Worm (Caenorhabditis elegans) whole organism, L1 larva: ENCODE results near the gene pnc-1.

Experiments used
- C04F5.9 ChIP-seq: sonication (generic microtip); optimal IDR thresholded peaks from 2 replicates; lab custom pipeline; 2016; ENCODE audit warnings: missing genetic modification characterization, missing compliant biosample characterization
- C34B4.2 ChIP-seq: sonication (generic microtip); optimal IDR thresholded peaks from 2 replicates; lab custom pipeline; 2017; ENCODE audit warnings: mild to moderate bottlenecking, missing genetic modification characterization, missing compliant biosample characterization
- F16B12.6 ChIP-seq: fragments of 150-350 bp; optimal IDR thresholded peaks from 2 replicates; lab custom pipeline; 2014; ENCODE audit warnings: missing biosample characterization, missing genetic modification characterization
- alr-1 ChIP-seq: fragments of 200-800 bp; sonication (Bioruptor generic); optimal IDR thresholded peaks from 2 replicates; lab custom pipeline; 2018; ENCODE audit warnings: borderline replicate concordance, mild to moderate bottlenecking, missing genetic modification characterization, missing compliant biosample characterization
- aly-2 ChIP-seq: fragments of 150-350 bp; optimal IDR thresholded peaks from 2 replicates; lab custom pipeline; 2014; ENCODE audit warnings: missing biosample characterization, missing genetic modification characterization
- ama-1 ChIP-seq: fragments of 150-350 bp; optimal IDR thresholded peaks from 2 replicates; lab custom pipeline; 2014
- blmp-1 ChIP-seq: fragments of 150-350 bp; optimal IDR thresholded peaks from 2 replicates; lab custom pipeline; 2014; ENCODE audit warnings: missing biosample characterization, missing genetic modification characterization
- ceh-63 ChIP-seq: fragments of 200-800 bp; sonication (Bioruptor generic); optimal IDR thresholded peaks from 2 replicates; lab custom pipeline; 2018; ENCODE audit warnings: mild to moderate bottlenecking, missing genetic modification characterization, missing compliant biosample characterization
- ceh-82 ChIP-seq, 3 experiments: fragments of 150-350 bp in 1 of 3; sonication (generic microtip) in 2 of 3; optimal IDR thresholded peaks; 2 replicates each; lab custom pipeline; 2014 to 2017; ENCODE audit warnings: missing biosample characterization in 3 of 3, missing genetic modification characterization in 3 of 3
- ceh-88 ChIP-seq: fragments of 200-800 bp; sonication (Bioruptor generic); IDR thresholded peaks from 2 replicates; pipeline ENCODE4 v1.3.6; 2022; ENCODE audit warnings: missing genetic modification characterization, missing compliant biosample characterization
- ceh-90 ChIP-seq: sonication (generic microtip); optimal IDR thresholded peaks from 2 replicates; lab custom pipeline; 2016; ENCODE audit warnings: missing genetic modification characterization, missing compliant biosample characterization
- dpl-1 ChIP-seq, 3 experiments: fragments of 150-350 bp in 2 of 3; sonication (generic microtip) in 1 of 3; optimal IDR thresholded peaks; 2 replicates each; lab custom pipeline; 2014 to 2017; ENCODE audit warnings: missing biosample characterization in 3 of 3, missing genetic modification characterization in 3 of 3, missing genetic modification reagents in 3 of 3
- efl-1 ChIP-seq, 4 experiments: fragments of 150-350 bp; optimal IDR thresholded peaks in 3 of 4; peaks in 1 of 4; 1 replicate in 1 of 4; 2 replicates in 3 of 4; lab custom pipeline; 2014; ENCODE audit warnings: missing biosample characterization in 2 of 4, missing genetic modification characterization in 2 of 4, missing genetic modification reagents in 2 of 4
- egl-27 ChIP-seq, 2 experiments: fragments of 150-350 bp in 1 of 2; sonication (generic microtip); optimal IDR thresholded peaks; 3 replicates each; lab custom pipeline; 2017 to 2018; ENCODE audit warnings: missing biosample characterization in 2 of 2, missing genetic modification characterization in 2 of 2, missing genetic modification reagents in 2 of 2
- elt-2 ChIP-seq: sonication (generic microtip); optimal IDR thresholded peaks from 2 replicates; lab custom pipeline; 2016; ENCODE audit warnings: missing genetic modification characterization, mild to moderate bottlenecking, inconsistent platforms, missing compliant biosample characterization, missing genetic modification reagents
- ets-5 ChIP-seq: fragments of 200-800 bp; sonication (Bioruptor generic); IDR thresholded peaks from 2 replicates; pipeline ENCODE4 v1.3.6; 2022; ENCODE audit warnings: missing genetic modification characterization, missing compliant biosample characterization
- fkh-10 ChIP-seq: sonication (generic microtip); optimal IDR thresholded peaks from 2 replicates; lab custom pipeline; 2017; ENCODE audit warnings: missing biosample characterization, missing genetic modification reagents, missing genetic modification characterization
- fkh-4 ChIP-seq: sonication (generic microtip); optimal IDR thresholded peaks from 2 replicates; lab custom pipeline; 2016; ENCODE audit warnings: missing compliant biosample characterization, missing genetic modification characterization, borderline replicate concordance
- fkh-8 ChIP-seq: sonication (generic microtip); optimal IDR thresholded peaks from 2 replicates; lab custom pipeline; 2016; ENCODE audit warnings: mild to moderate bottlenecking, missing genetic modification characterization, missing compliant biosample characterization
- hlh-4 ChIP-seq: sonication (generic microtip); optimal IDR thresholded peaks from 2 replicates; lab custom pipeline; 2016; ENCODE audit warnings: mild to moderate bottlenecking, missing genetic modification characterization, missing compliant biosample characterization
- hpl-2 ChIP-seq: fragments of 150-350 bp; optimal IDR thresholded peaks from 2 replicates; lab custom pipeline; 2014; ENCODE audit warnings: missing biosample characterization, missing genetic modification reagents, missing genetic modification characterization
- jun-1 ChIP-seq: fragments of 150-350 bp; optimal IDR thresholded peaks from 2 replicates; lab custom pipeline; 2014; ENCODE audit warnings: missing biosample characterization, missing genetic modification reagents, missing genetic modification characterization
- lin-13 ChIP-seq: fragments of 150-350 bp; optimal IDR thresholded peaks from 2 replicates; lab custom pipeline; 2014; ENCODE audit warnings: missing biosample characterization, missing genetic modification reagents, missing genetic modification characterization
- lin-14 ChIP-seq: fragments of 200-800 bp; sonication (Bioruptor generic); optimal IDR thresholded peaks from 2 replicates; lab custom pipeline; 2018; ENCODE audit warnings: mild to moderate bottlenecking, missing genetic modification characterization, moderate library complexity, missing compliant biosample characterization
- lin-15B ChIP-seq: fragments of 150-350 bp; sonication (generic microtip); optimal IDR thresholded peaks from 3 replicates; lab custom pipeline; 2014; ENCODE audit warnings: missing biosample characterization, missing genetic modification characterization
- lin-35 ChIP-seq, 2 experiments: fragments of 150-350 bp; optimal IDR thresholded peaks; 2 replicates each; lab custom pipeline; 2014; ENCODE audit warnings: missing biosample characterization in 2 of 2, missing genetic modification characterization in 2 of 2, missing genetic modification reagents in 2 of 2
- lir-3 ChIP-seq: sonication (generic microtip); optimal IDR thresholded peaks from 2 replicates; lab custom pipeline; 2016; ENCODE audit warnings: mild to moderate bottlenecking, missing genetic modification characterization, moderate library complexity, missing compliant biosample characterization; ENCODE audit not compliant: poor library complexity
- lsy-2 ChIP-seq, 2 experiments: fragments of 150-350 bp; optimal IDR thresholded peaks; 2 replicates each; lab custom pipeline; 2014; ENCODE audit warnings: missing biosample characterization in 2 of 2, missing genetic modification characterization in 2 of 2
- mdl-1 ChIP-seq, 2 experiments: fragments of 150-350 bp; optimal IDR thresholded peaks; 2 replicates each; lab custom pipeline; 2014 to 2017; ENCODE audit warnings: missing biosample characterization in 2 of 2, missing genetic modification characterization in 2 of 2, inconsistent platforms in 1 of 2
- mep-1 ChIP-seq: fragments of 150-350 bp; optimal IDR thresholded peaks from 2 replicates; lab custom pipeline; 2014; ENCODE audit warnings: missing biosample characterization, missing genetic modification characterization
- nhr-71 ChIP-seq: sonication (generic microtip); optimal IDR thresholded peaks from 2 replicates; lab custom pipeline; 2016; ENCODE audit warnings: mild to moderate bottlenecking, missing genetic modification characterization, moderate library complexity, missing compliant biosample characterization
- nhr-76 ChIP-seq: sonication (generic microtip); optimal IDR thresholded peaks from 2 replicates; lab custom pipeline; 2017; ENCODE audit warnings: missing biosample characterization, missing genetic modification characterization
- nhr-77 ChIP-seq: fragments of 150-350 bp; optimal IDR thresholded peaks from 2 replicates; lab custom pipeline; 2014; ENCODE audit warnings: missing biosample characterization, missing genetic modification characterization
- nhr-85 ChIP-seq: sonication (generic microtip); peaks from one replicate; lab custom pipeline; 2016; ENCODE audit warnings: missing genetic modification characterization, inconsistent platforms, missing compliant biosample characterization
- pax-3 ChIP-seq: fragments of 200-800 bp; sonication (Bioruptor generic); optimal IDR thresholded peaks from 2 replicates; lab custom pipeline; 2018; ENCODE audit warnings: mild to moderate bottlenecking, missing genetic modification characterization, moderate library complexity, missing compliant biosample characterization
- pqm-1 ChIP-seq: sonication (generic microtip); optimal IDR thresholded peaks from 3 replicates; lab custom pipeline; 2017; ENCODE audit warnings: missing biosample characterization, missing genetic modification characterization
- snpc-4 ChIP-seq: fragments of 150-350 bp; optimal IDR thresholded peaks from 2 replicates; lab custom pipeline; 2014; ENCODE audit warnings: missing biosample characterization, missing genetic modification characterization
- snu-23 ChIP-seq: sonication (generic microtip); optimal IDR thresholded peaks from 2 replicates; lab custom pipeline; 2016; ENCODE audit warnings: missing genetic modification characterization, missing compliant biosample characterization
- sox-4 ChIP-seq: sonication (generic microtip); optimal IDR thresholded peaks from 2 replicates; lab custom pipeline; 2016; ENCODE audit warnings: missing genetic modification characterization, missing compliant biosample characterization
- swsn-7 ChIP-seq: sonication (generic microtip); optimal IDR thresholded peaks from 2 replicates; lab custom pipeline; 2016; ENCODE audit warnings: missing genetic modification characterization, missing compliant biosample characterization
- unc-86 ChIP-seq: sonication (generic microtip); optimal IDR thresholded peaks from 2 replicates; lab custom pipeline; 2016; ENCODE audit warnings: missing genetic modification characterization, missing compliant biosample characterization
- unc-98 ChIP-seq: fragments of 200-800 bp; sonication (Bioruptor generic); IDR thresholded peaks from 2 replicates; pipeline ENCODE4 v1.3.6; 2022; ENCODE audit warnings: missing genetic modification characterization, missing compliant biosample characterization
- vab-15 ChIP-seq: sonication (generic microtip); optimal IDR thresholded peaks from 2 replicates; lab custom pipeline; 2017; ENCODE audit warnings: missing genotype, mild to moderate bottlenecking, missing genetic modification characterization, missing compliant biosample characterization
- xbp-1 ChIP-seq: sonication (generic microtip); optimal IDR thresholded peaks from 2 replicates; lab custom pipeline; 2016; ENCODE audit warnings: missing genetic modification characterization, missing compliant biosample characterization
- zip-4 ChIP-seq: fragments of 200-800 bp; sonication (Bioruptor generic); optimal IDR thresholded peaks from 2 replicates; lab custom pipeline; 2018; ENCODE audit warnings: mild to moderate bottlenecking, missing genetic modification characterization, moderate library complexity, missing compliant biosample characterization
- ztf-11 ChIP-seq, 2 experiments: sonication (generic microtip); optimal IDR thresholded peaks; 2 replicates each; lab custom pipeline; 2016 to 2017; ENCODE audit warnings: missing genetic modification characterization in 2 of 2, missing biosample characterization in 1 of 2, missing compliant biosample characterization in 1 of 2

Gene pnc-1

DNA sequence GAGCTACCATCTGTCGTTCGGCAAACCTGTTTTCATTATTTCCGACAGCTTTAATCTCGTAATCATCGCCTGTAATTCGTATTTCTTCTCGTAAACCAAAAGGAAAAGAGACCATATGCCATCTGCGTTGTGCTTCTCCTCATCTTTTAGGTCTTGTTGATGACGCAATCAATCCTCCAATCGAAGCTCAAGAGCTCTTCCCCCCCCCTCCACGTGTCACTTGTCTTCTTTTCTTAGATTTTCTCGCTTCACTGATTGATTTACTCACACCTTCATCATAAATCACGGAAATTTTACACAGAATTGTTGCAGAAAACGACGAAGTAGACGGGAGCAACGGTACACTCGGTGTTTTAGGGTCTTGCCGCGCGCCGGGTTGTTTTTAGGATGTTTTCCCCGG, 5.6 kb upstream of the pnc-1 start, which contains the start of gene tcl-2:
Gene tcl-2, plus strand, starts transcription at position 388 of the 400 bp plus-strand sequence.
- TF ChIP-seq fkh-4 (tag; lab: Kevin White, UChicago) (no peak), unc-86 (no peak), xbp-1 (tag; lab: Kevin White, UChicago) (no peak), ceh-63 (GFP tag; lab: Kevin White, UChicago) (no peak), F16B12.6 (no peak), fkh-10 (GFP tag; lab: Kevin White, UChicago) (no peak), ama-1 (lab: Kevin White, UChicago) (no peak), lir-3 (tag; lab: Kevin White, UChicago) (no peak), ceh-90 (no peak), zip-4 (no peak), nhr-76 (no peak), swsn-7 (tag; lab: Kevin White, UChicago) (no peak), aly-2 (tag; lab: Kevin White, UChicago) (no peak), nhr-77 (tag; lab: Kevin White, UChicago) (no peak), pax-3 (tag; lab: Kevin White, UChicago) (no peak), hlh-4 (tag; lab: Kevin White, UChicago) (no peak)

DNA sequence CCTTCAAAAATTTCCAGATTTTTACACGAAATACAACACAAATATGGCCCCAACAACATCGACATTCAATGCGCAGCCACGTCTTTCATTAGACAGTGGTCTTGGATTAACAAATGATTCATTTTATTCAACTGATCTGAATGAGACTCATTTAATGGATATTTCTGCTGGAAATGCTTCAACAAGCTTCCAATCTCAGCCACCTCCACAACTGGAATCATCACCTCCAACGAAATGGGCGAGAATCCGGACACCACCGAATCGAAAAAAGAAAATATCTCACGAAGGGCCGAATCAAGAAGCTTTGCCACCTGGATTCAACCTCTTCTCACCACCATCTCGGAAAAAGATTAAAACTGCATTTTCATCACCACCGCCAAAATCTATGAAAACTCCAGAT, 4.6 kb upstream of the pnc-1 start:
- no peak for TF ChIP-seq C04F5.9 (tag; lab: Kevin White, UChicago)
- TF ChIP-seq efl-1 (optimal IDR thresholded peaks at IDR 0.05; lab: Kevin White, UChicago) = no peak
- TF ChIP-seq efl-1 (GFP tag; optimal IDR thresholded peaks at IDR 0.05 in 1 of 2; lab: Kevin White, UChicago) = peak in 1 of 2 experiments; percentile 90
- TF ChIP-seq unc-98 (GFP tag; lab: Robert Waterston, UW) = no peak

- no peak for TF ChIP-seq mdl-1 (tag; optimal IDR thresholded peaks at IDR 0.05; lab: Kevin White, UChicago)
- TF ChIP-seq sox-4 (tag; lab: Kevin White, UChicago) = no peak
- no peak for TF ChIP-seq pqm-1 (tag; lab: Kevin White, UChicago)
- TF ChIP-seq lin-35 (GFP tag; optimal IDR thresholded peaks at IDR 0.05; lab: Kevin White, UChicago) = no peak
- no peak for TF ChIP-seq C34B4.2
- TF ChIP-seq snpc-4 (tag; lab: Kevin White, UChicago) = no peak
- no peak for TF ChIP-seq fkh-8
- no peak for TF ChIP-seq hpl-2 (GFP tag; lab: Kevin White, UChicago)
- no peak for TF ChIP-seq blmp-1 (tag; lab: Kevin White, UChicago)
- no peak for TF ChIP-seq ama-1 (lab: Kevin White, UChicago)
- no peak for TF ChIP-seq egl-27 (tag; optimal IDR thresholded peaks at IDR 0.05; lab: Kevin White, UChicago)
- TF ChIP-seq efl-1 (optimal IDR thresholded peaks at IDR 0.05; lab: Kevin White, UChicago) = no peak
- no peak for TF ChIP-seq efl-1 (GFP tag; optimal IDR thresholded peaks at IDR 0.05 in 1 of 2; lab: Kevin White, UChicago)
- TF ChIP-seq nhr-71 (tag; lab: Kevin White, UChicago) = no peak
- no peak for TF ChIP-seq elt-2 (tag; lab: Kevin White, UChicago)
- TF ChIP-seq snu-23 (GFP tag; lab: Kevin White, UChicago) = no peak
- no peak for TF ChIP-seq ceh-82 (tag; optimal IDR thresholded peaks at IDR 0.05; lab: Kevin White, UChicago)
- TF ChIP-seq pax-3 (tag; lab: Kevin White, UChicago) = no peak
- no peak for TF ChIP-seq lin-14
- TF ChIP-seq lin-13 (GFP tag; lab: Kevin White, UChicago) = no peak
- TF ChIP-seq, all 84 proteins: peak for 0
Observed at ce11 chrIV:183519-183918, 765 bp upstream of the pnc-1 start.

ce11 chrIV:186110-186509, 1.8 kb downstream of the pnc-1 start:
- TF ChIP-seq jun-1 (tag; lab: Kevin White, UChicago) (no peak), ets-5 (no peak), fkh-4 (tag; lab: Kevin White, UChicago) (no peak), nhr-77 (tag; lab: Kevin White, UChicago) (no peak), ceh-88 (no peak), fkh-8 (peak; percentile 72), lin-15B (tag; lab: Kevin White, UChicago) (no peak), dpl-1 (GFP tag; optimal IDR thresholded peaks at IDR 0.05; lab: Kevin White, UChicago) (no peak), lsy-2 (tag; optimal IDR thresholded peaks at IDR 0.05; lab: Kevin White, UChicago) (peak in 1 of 2 experiments; percentile 14), elt-2 (tag; lab: Kevin White, UChicago) (no peak), alr-1 (tag; lab: Kevin White, UChicago) (no peak), pqm-1 (tag; lab: Kevin White, UChicago) (no peak), hpl-2 (GFP tag; lab: Kevin White, UChicago) (no peak), lin-13 (GFP tag; lab: Kevin White, UChicago) (no peak), unc-98 (GFP tag; lab: Robert Waterston, UW) (no peak), ztf-11 (tag; optimal IDR thresholded peaks at IDR 0.05; lab: Kevin White, UChicago) (no peak), lir-3 (tag; lab: Kevin White, UChicago) (no peak), mdl-1 (tag; optimal IDR thresholded peaks at IDR 0.05; lab: Kevin White, UChicago) (no peak), vab-15 (tag; lab: Kevin White, UChicago) (no peak), mep-1 (tag; lab: Kevin White, UChicago) (peak; percentile 38), nhr-85 (tag; lab: Kevin White, UChicago) (no peak), ceh-90 (no peak)
